Fruit fly (Drosophila melanogaster) whole organism, embryonic: ENCODE data around the gene Spn88Eb.

Source experiments
- Asciz ChIP-seq: fragments of 200-800 bp; sonication (Bioruptor generic); optimal IDR thresholded peaks from 2 replicates; lab custom pipeline; 2017; ENCODE audit warnings: missing biosample characterization, mild to moderate bottlenecking, missing genetic modification characterization, missing genetic modification reagents
- Atf3 ChIP-seq: fragments of 200-800 bp; sonication (Bioruptor generic); optimal IDR thresholded peaks from 3 replicates; lab custom pipeline; 2016; ENCODE audit warnings: missing biosample characterization, missing genetic modification characterization
- C15 ChIP-seq: fragments of 200-800 bp; sonication (Bioruptor generic); IDR thresholded peaks from 3 replicates; pipeline ENCODE4 v1.3.6; 2022; ENCODE audit warnings: missing biosample characterization, missing genetic modification characterization
- CG10209 ChIP-seq: fragments of 200-800 bp; sonication (Bioruptor generic); optimal IDR thresholded peaks from 3 replicates; lab custom pipeline; 2017; ENCODE audit warnings: missing biosample characterization, mild to moderate bottlenecking, missing genetic modification characterization, missing genetic modification reagents
- CG12104 ChIP-seq: fragments of 200-800 bp; sonication (Bioruptor generic); optimal IDR thresholded peaks from 3 replicates; lab custom pipeline; 2016; ENCODE audit warnings: missing biosample characterization, missing genetic modification characterization
- CG1233 ChIP-seq: fragments of 200-800 bp; sonication (Bioruptor generic); optimal IDR thresholded peaks from 4 replicates; lab custom pipeline; 2018; ENCODE audit warnings: missing biosample characterization, mild to moderate bottlenecking, missing genetic modification characterization
- CG13287 ChIP-seq: fragments of 200-800 bp; sonication (Bioruptor generic); IDR thresholded peaks from 2 replicates; pipeline ENCODE4 v1.3.6; 2022; ENCODE audit warnings: missing biosample characterization, missing genetic modification characterization; ENCODE audit not compliant: partially characterized antibody
- CG17186 ChIP-seq: fragments of 200-800 bp; sonication (Bioruptor generic); optimal IDR thresholded peaks from 3 replicates; lab custom pipeline; 2017; ENCODE audit warnings: missing biosample characterization, missing genetic modification reagents, missing genetic modification characterization
- CG17568 ChIP-seq: fragments of 200-800 bp; sonication (Bioruptor generic); optimal IDR thresholded peaks from 2 replicates; lab custom pipeline; 2018; ENCODE audit warnings: missing biosample characterization, mild to moderate bottlenecking, missing genetic modification characterization, moderate library complexity
- CG18599 ChIP-seq: fragments of 200-800 bp; sonication (Bioruptor generic); optimal IDR thresholded peaks from 3 replicates; lab custom pipeline; 2017; ENCODE audit warnings: missing biosample characterization, missing genetic modification characterization, mild to moderate bottlenecking, moderate library complexity, missing genetic modification reagents
- CG30020 ChIP-seq: fragments of 200-800 bp; optimal IDR thresholded peaks from 2 replicates; lab custom pipeline; 2019; ENCODE audit warnings: missing biosample characterization, mild to moderate bottlenecking, missing genetic modification characterization, moderate library complexity
- CG31365 ChIP-seq: fragments of 200-800 bp; sonication (Bioruptor generic); optimal IDR thresholded peaks from 2 replicates; lab custom pipeline; 2018; ENCODE audit warnings: missing biosample characterization, mild to moderate bottlenecking, missing genetic modification characterization
- CG9727 ChIP-seq: fragments of 200-800 bp; sonication (Bioruptor generic); optimal IDR thresholded peaks from 3 replicates; lab custom pipeline; 2017; ENCODE audit warnings: missing biosample characterization, mild to moderate bottlenecking, missing genetic modification characterization
- CG9876 ChIP-seq: fragments of 200-800 bp; sonication (Bioruptor generic); optimal IDR thresholded peaks from 2 replicates; lab custom pipeline; 2016; ENCODE audit warnings: missing biosample characterization, missing genetic modification characterization
- D ChIP-seq, 2 experiments: fragments of 200-800 bp in 1 of 2; fragments of >200 bp in 1 of 2; sonication (Bioruptor generic) in 1 of 2; optimal IDR thresholded peaks; 2 replicates in 1 of 2; 3 replicates in 1 of 2; lab custom pipeline; 2017; ENCODE audit warnings: mild to moderate bottlenecking in 1 of 2, missing biosample characterization in 1 of 2, missing genetic modification characterization in 1 of 2, missing genetic modification reagents in 1 of 2
- D19B ChIP-seq: fragments of 200-800 bp; sonication (Bioruptor generic); optimal IDR thresholded peaks from 2 replicates; lab custom pipeline; 2017; ENCODE audit warnings: missing biosample characterization, mild to moderate bottlenecking, missing genetic modification characterization
- Gug ChIP-seq: fragments of 200-800 bp; sonication (Bioruptor generic); IDR thresholded peaks from 4 replicates; pipeline ENCODE4 v1.3.6; 2022; ENCODE audit warnings: missing biosample characterization, missing genetic modification characterization
- Max ChIP-seq: fragments of 200-800 bp; sonication (Bioruptor generic); optimal IDR thresholded peaks from 2 replicates; lab custom pipeline; 2016; ENCODE audit warnings: missing biosample characterization, mild to moderate bottlenecking, missing genetic modification characterization
- Med ChIP-seq: fragments of 200-800 bp; sonication (Bioruptor generic); peaks from one replicate; lab custom pipeline; 2016; ENCODE audit warnings: missing biosample characterization, missing genetic modification characterization, mild to moderate bottlenecking, inconsistent platforms, moderate library complexity
- NC2α ChIP-seq: fragments of 200-800 bp; sonication (Bioruptor generic); optimal IDR thresholded peaks from 2 replicates; lab custom pipeline; 2016; ENCODE audit warnings: missing biosample characterization, missing genetic modification characterization
- NK7.1 ChIP-seq: fragments of 200-800 bp; sonication (Bioruptor generic); optimal IDR thresholded peaks from 3 replicates; lab custom pipeline; 2016; ENCODE audit warnings: missing biosample characterization, missing genetic modification characterization
- Nf-YB ChIP-seq: fragments of 200-800 bp; sonication (Bioruptor generic); optimal IDR thresholded peaks from 3 replicates; lab custom pipeline; 2019; ENCODE audit warnings: missing biosample characterization, mild to moderate bottlenecking, missing genetic modification characterization, moderate library complexity
- Side ChIP-seq: fragments of 200-800 bp; sonication (Bioruptor generic); optimal IDR thresholded peaks from 2 replicates; lab custom pipeline; 2016; ENCODE audit warnings: missing biosample characterization, missing genetic modification characterization
- Six4 ChIP-seq: fragments of 200-800 bp; sonication (Bioruptor generic); optimal IDR thresholded peaks from 2 replicates; lab custom pipeline; 2016; ENCODE audit warnings: missing biosample characterization, missing genetic modification characterization
- ab ChIP-seq: fragments of 200-800 bp; sonication (Bioruptor generic); optimal IDR thresholded peaks from 2 replicates; lab custom pipeline; 2016; ENCODE audit warnings: missing biosample characterization, missing genetic modification characterization
- bab2 ChIP-seq: fragments of 200-800 bp; sonication (Bioruptor generic); optimal IDR thresholded peaks from 2 replicates; lab custom pipeline; 2016; ENCODE audit warnings: missing biosample characterization, missing genetic modification characterization
- bbx ChIP-seq: fragments of 200-800 bp; sonication (Bioruptor generic); IDR thresholded peaks from 2 replicates; pipeline ENCODE4 v1.3.6; 2022; ENCODE audit warnings: missing biosample characterization, missing genetic modification characterization; ENCODE audit not compliant: partially characterized antibody
- bowl ChIP-seq: fragments of 200-800 bp; sonication (Bioruptor generic); IDR thresholded peaks from 2 replicates; pipeline ENCODE4 v1.3.6; 2022; ENCODE audit warnings: missing biosample characterization, missing genetic modification characterization
- bsh ChIP-seq, 2 experiments: fragments of 200-800 bp; sonication (Bioruptor generic); optimal IDR thresholded peaks; 2 replicates each; lab custom pipeline; 2017 to 2018; ENCODE audit warnings: mild to moderate bottlenecking in 2 of 2, missing biosample characterization in 2 of 2, missing genetic modification characterization in 2 of 2, moderate library complexity in 1 of 2
- cad ChIP-seq: fragments of >200 bp; optimal IDR thresholded peaks from 2 replicates; lab custom pipeline; 2017; ENCODE audit warnings: missing biosample characterization, missing genetic modification characterization
- cas ChIP-seq: fragments of 200-800 bp; sonication (Bioruptor generic); IDR thresholded peaks from 2 replicates; pipeline ENCODE4 v1.3.6; 2022; ENCODE audit warnings: missing biosample characterization, missing genetic modification characterization
- cato ChIP-seq: fragments of 200-800 bp; sonication (Bioruptor generic); optimal IDR thresholded peaks from 2 replicates; lab custom pipeline; 2016; ENCODE audit warnings: missing biosample characterization, missing genetic modification characterization, borderline replicate concordance
- cg ChIP-seq: fragments of 200-800 bp; sonication (Bioruptor generic); optimal IDR thresholded peaks from 3 replicates; lab custom pipeline; 2019; ENCODE audit warnings: missing biosample characterization, mild to moderate bottlenecking, missing genetic modification characterization, moderate library complexity
- crp ChIP-seq, 2 experiments: fragments of 200-800 bp; sonication (Bioruptor generic); optimal IDR thresholded peaks; 2 replicates in 1 of 2; 3 replicates in 1 of 2; lab custom pipeline; 2017; ENCODE audit warnings: missing biosample characterization in 2 of 2, missing genetic modification characterization in 2 of 2, mild to moderate bottlenecking in 1 of 2, moderate library complexity in 1 of 2
- dati ChIP-seq: fragments of 200-800 bp; sonication (Bioruptor generic); IDR thresholded peaks from 2 replicates; pipeline ENCODE4 v1.3.6; 2022; ENCODE audit warnings: missing biosample characterization, missing genetic modification characterization
- gce ChIP-seq: fragments of 200-800 bp; sonication (Bioruptor generic); IDR thresholded peaks from 3 replicates; pipeline ENCODE4 v1.3.6; 2022; ENCODE audit warnings: missing biosample characterization, missing genetic modification characterization
- gt ChIP-seq: fragments of 200-800 bp; sonication (Bioruptor generic); IDR thresholded peaks from 2 replicates; pipeline ENCODE4 v1.3.6; 2022; ENCODE audit warnings: missing biosample characterization, missing genetic modification characterization
- hth ChIP-seq: fragments of >200 bp; optimal IDR thresholded peaks from 2 replicates; lab custom pipeline; 2017; ENCODE audit warnings: inconsistent platforms
- klu ChIP-seq: fragments of 200-800 bp; sonication (Bioruptor generic); IDR thresholded peaks from 2 replicates; pipeline ENCODE4 v1.3.6; 2022; ENCODE audit warnings: missing biosample characterization, missing genetic modification characterization
- lilli ChIP-seq: fragments of 200-800 bp; sonication (Bioruptor generic); optimal IDR thresholded peaks from 3 replicates; lab custom pipeline; 2016; ENCODE audit warnings: missing biosample characterization, missing genetic modification characterization
- lov ChIP-seq, 2 experiments: fragments of 200-800 bp in 1 of 2; fragments of >200 bp in 1 of 2; sonication (Bioruptor generic) in 1 of 2; IDR thresholded peaks in 1 of 2; optimal IDR thresholded peaks in 1 of 2; 2 replicates in 1 of 2; 3 replicates in 1 of 2; pipeline versions ENCODE4 v1.3.6 to Lab custom; 2017 to 2022; ENCODE audit warnings: missing biosample characterization in 1 of 2, missing genetic modification characterization in 1 of 2
- maf-S ChIP-seq: fragments of 200-800 bp; sonication (Bioruptor generic); optimal IDR thresholded peaks from 2 replicates; lab custom pipeline; 2016; ENCODE audit warnings: missing biosample characterization, missing genetic modification characterization
- oc ChIP-seq: fragments of 200-800 bp; sonication (Bioruptor generic); optimal IDR thresholded peaks from 2 replicates; lab custom pipeline; 2018; ENCODE audit warnings: missing biosample characterization, mild to moderate bottlenecking, missing genetic modification characterization, moderate library complexity
- phol ChIP-seq: fragments of 200-800 bp; sonication (Bioruptor generic); optimal IDR thresholded peaks from 3 replicates; lab custom pipeline; 2018; ENCODE audit warnings: missing biosample characterization, mild to moderate bottlenecking, missing genetic modification characterization, moderate library complexity
- pita ChIP-seq: fragments of 200-800 bp; sonication (Bioruptor generic); optimal IDR thresholded peaks from 2 replicates; lab custom pipeline; 2017; ENCODE audit warnings: missing biosample characterization, mild to moderate bottlenecking, missing genetic modification characterization
- pnt ChIP-seq: fragments of 200-800 bp; sonication (Bioruptor generic); optimal IDR thresholded peaks from 3 replicates; lab custom pipeline; 2016; ENCODE audit warnings: missing biosample characterization, missing genetic modification characterization
- shn ChIP-seq: fragments of 200-800 bp; sonication (Bioruptor generic); optimal IDR thresholded peaks from 3 replicates; lab custom pipeline; 2016; ENCODE audit warnings: missing biosample characterization, missing genetic modification characterization
- sob ChIP-seq: fragments of 200-800 bp; sonication (Bioruptor generic); IDR thresholded peaks from 2 replicates; pipeline ENCODE4 v1.3.6; 2022; ENCODE audit warnings: missing biosample characterization, missing genetic modification characterization
- tll ChIP-seq, 2 experiments: fragments of 200-800 bp in 1 of 2; fragments of >200 bp in 1 of 2; sonication (Bioruptor generic) in 1 of 2; optimal IDR thresholded peaks; 2 replicates each; lab custom pipeline; 2017 to 2019; ENCODE audit warnings: missing biosample characterization in 2 of 2, missing genetic modification characterization in 2 of 2, mild to moderate bottlenecking in 1 of 2, moderate library complexity in 1 of 2
- tup ChIP-seq: fragments of 200-800 bp; sonication (Bioruptor generic); optimal IDR thresholded peaks from 2 replicates; lab custom pipeline; 2016; ENCODE audit warnings: missing biosample characterization, mild to moderate bottlenecking, missing genetic modification characterization, moderate library complexity

Spn88Eb gene

dm6 chr3R:15250454-15250853, 41.9 kb upstream of the Spn88Eb start (continued):
- no peak for TF ChIP-seq Six4 (GFP tag; lab: Kevin White, UChicago)
- peak; percentile 16 for TF ChIP-seq D19B (GFP tag; lab: Kevin White, UChicago)
- TF ChIP-seq bbx (GFP tag; lab: Robert Waterston, UW) = no peak
- TF ChIP-seq shn (GFP tag; lab: Kevin White, UChicago) = no peak
- TF ChIP-seq NK7.1 (GFP tag; lab: Kevin White, UChicago) = no peak
- TF ChIP-seq NC2α (GFP tag; lab: Kevin White, UChicago) = no peak
- no peak for TF ChIP-seq oc (tag; lab: Kevin White, UChicago)
- peak; percentile 94 for TF ChIP-seq CG18599 (GFP tag; lab: Kevin White, UChicago)
- no peak for TF ChIP-seq Side (GFP tag; lab: Kevin White, UChicago)
- TF ChIP-seq Med (GFP tag; lab: Kevin White, UChicago) = peak; percentile 77
- TF ChIP-seq sob (GFP tag; lab: Robert Waterston, UW) = peak; percentile 79
- no peak for TF ChIP-seq cas
- peak; percentile 63 for TF ChIP-seq CG9727 (GFP tag; lab: Kevin White, UChicago)
- no peak for TF ChIP-seq Asciz (GFP tag; lab: Kevin White, UChicago)
- no peak for TF ChIP-seq CG9876 (GFP tag; lab: Kevin White, UChicago)
- TF ChIP-seq bab2 (GFP tag; lab: Kevin White, UChicago) = no peak
- no peak for TF ChIP-seq tup (GFP tag; lab: Kevin White, UChicago)
- TF ChIP-seq gce (GFP tag; lab: Robert Waterston, UW) = 0 out of 3 replicates have a peak, but pooled peaks have one; percentile 38
- TF ChIP-seq gt = 0 out of 2 replicates have a peak, but pooled peaks have one; percentile 14
- TF ChIP-seq tll (GFP tag; optimal IDR thresholded peaks at IDR 0.05; lab: Kevin White, UChicago) = no peak
- TF ChIP-seq Gug (GFP tag; lab: Robert Waterston, UW) = peak; percentile 67
- no peak for TF ChIP-seq CG13287 (GFP tag; lab: Robert Waterston, UW)
- TF ChIP-seq lov (optimal IDR thresholded peaks at IDR 0.05; lab: Kevin White, UChicago) = no peak
- no peak for TF ChIP-seq lov (GFP tag; IDR thresholded peaks at IDR 0.05; lab: Robert Waterston, UW)
- TF ChIP-seq D (optimal IDR thresholded peaks at IDR 0.05; lab: Kevin White, UChicago) = no peak
- TF ChIP-seq D (GFP tag; optimal IDR thresholded peaks at IDR 0.05; lab: Kevin White, UChicago) = peak; percentile 35
- TF ChIP-seq Nf-YB (GFP tag; lab: Kevin White, UChicago) = no peak
- TF ChIP-seq pnt (GFP tag; lab: Kevin White, UChicago) = no peak
- TF ChIP-seq CG30020 (tag; lab: Kevin White, UChicago) = no peak
- TF ChIP-seq hth = no peak
- peak; percentile 65 for TF ChIP-seq lilli (GFP tag; lab: Kevin White, UChicago)
- no peak for TF ChIP-seq cg (GFP tag; lab: Kevin White, UChicago)
- TF ChIP-seq CG1233 (GFP tag; lab: Kevin White, UChicago) = no peak
- TF ChIP-seq bowl (GFP tag; lab: Robert Waterston, UW) = no peak
- no peak for TF ChIP-seq Max
- peak; percentile 49; the same call in 1 of the 2 replicates for TF ChIP-seq dati (GFP tag; lab: Robert Waterston, UW)
- no peak for TF ChIP-seq CG17186 (GFP tag; lab: Kevin White, UChicago)
- peak; percentile 59; the same call in 1 of the 2 replicates for TF ChIP-seq klu (GFP tag; lab: Robert Waterston, UW)
- peak; percentile 31 for TF ChIP-seq phol (tag; lab: Kevin White, UChicago)
- no peak for TF ChIP-seq CG17568 (GFP tag; lab: Kevin White, UChicago)
- TF ChIP-seq Atf3 (GFP tag; lab: Kevin White, UChicago) = no peak
- no peak for TF ChIP-seq CG31365 (tag; lab: Kevin White, UChicago)
- no peak for TF ChIP-seq cad (GFP tag; lab: Kevin White, UChicago)
- no peak for TF ChIP-seq CG10209 (GFP tag; lab: Kevin White, UChicago)
- TF ChIP-seq crp (GFP tag; optimal IDR thresholded peaks at IDR 0.05; lab: Kevin White, UChicago) = peak in 1 of 2 experiments; percentile 2
- no peak for TF ChIP-seq maf-S
- TF ChIP-seq ab (GFP tag; lab: Kevin White, UChicago) = no peak
- no peak for TF ChIP-seq bsh (GFP tag; optimal IDR thresholded peaks at IDR 0.05; lab: Kevin White, UChicago)
- TF ChIP-seq CG12104 (GFP tag; lab: Kevin White, UChicago) = no peak
- TF ChIP-seq pita (GFP tag; lab: Kevin White, UChicago) = no peak
- TF ChIP-seq cato (GFP tag; lab: Kevin White, UChicago) = no peak
- TF ChIP-seq C15 (GFP tag; lab: Robert Waterston, UW) = 0 out of 3 replicates have a peak, but pooled peaks have one; percentile 26
